Worm (Caenorhabditis elegans) whole organism, L2 larva: ENCODE results near the gene F54C9.7.

ENCODE experiments used
- C34F6.9 ChIP-seq: fragments of 150-350 bp; optimal IDR thresholded peaks from 2 replicates; lab custom pipeline; 2014; ENCODE audit warnings: missing biosample characterization, missing genetic modification characterization
- F13H6.1 ChIP-seq: sonication (generic microtip); optimal IDR thresholded peaks from 2 replicates; lab custom pipeline; 2016; ENCODE audit warnings: missing genetic modification characterization, missing compliant biosample characterization
- R02D3.7 ChIP-seq: fragments of 150-350 bp; optimal IDR thresholded peaks from 2 replicates; lab custom pipeline; 2014; ENCODE audit warnings: missing biosample characterization, missing genetic modification characterization
- Y55F3AM.14 ChIP-seq: fragments of 200-800 bp; sonication (Bioruptor generic); optimal IDR thresholded peaks from 2 replicates; lab custom pipeline; 2018; ENCODE audit warnings: mild to moderate bottlenecking, missing genetic modification characterization, missing compliant biosample characterization
- alr-1 ChIP-seq: fragments of 150-350 bp; optimal IDR thresholded peaks from 2 replicates; lab custom pipeline; 2014; ENCODE audit warnings: missing biosample characterization, missing genetic modification characterization
- aly-2 ChIP-seq: fragments of 150-350 bp; optimal IDR thresholded peaks from 2 replicates; lab custom pipeline; 2014; ENCODE audit warnings: missing biosample characterization, missing genetic modification characterization
- ama-1 ChIP-seq: fragments of 150-350 bp; optimal IDR thresholded peaks from 2 replicates; lab custom pipeline; 2018; ENCODE audit warnings: inconsistent platforms
- blmp-1 ChIP-seq: sonication (generic microtip); optimal IDR thresholded peaks from 2 replicates; lab custom pipeline; 2017; ENCODE audit warnings: missing genetic modification characterization, mild to moderate bottlenecking, missing compliant biosample characterization, antibody characterized with exemption, moderate library complexity; ENCODE audit not compliant: insufficient read depth
- ceh-16 ChIP-seq: fragments of 150-350 bp; optimal IDR thresholded peaks from 2 replicates; lab custom pipeline; 2014; ENCODE audit warnings: missing biosample characterization, missing genetic modification characterization
- ceh-82 ChIP-seq: fragments of 150-350 bp; optimal IDR thresholded peaks from 2 replicates; lab custom pipeline; 2014; ENCODE audit warnings: missing biosample characterization, missing genetic modification characterization
- crh-2 ChIP-seq: sonication (generic microtip); optimal IDR thresholded peaks from 2 replicates; lab custom pipeline; 2017; ENCODE audit warnings: missing biosample characterization, missing genetic modification characterization
- dmd-4 ChIP-seq: sonication (generic microtip); optimal IDR thresholded peaks from 2 replicates; lab custom pipeline; 2017; ENCODE audit warnings: missing biosample characterization, missing genetic modification characterization
- egl-27 ChIP-seq: sonication (generic microtip); optimal IDR thresholded peaks from 3 replicates; lab custom pipeline; 2017; ENCODE audit warnings: missing biosample characterization, missing genetic modification reagents, missing genetic modification characterization
- elt-1 ChIP-seq: fragments of 150-350 bp; optimal IDR thresholded peaks from 2 replicates; lab custom pipeline; 2014; ENCODE audit warnings: missing biosample characterization, missing genetic modification characterization
- elt-3 ChIP-seq: sonication (generic microtip); optimal IDR thresholded peaks from 2 replicates; lab custom pipeline; 2017; ENCODE audit warnings: missing biosample characterization, missing genetic modification characterization
- fos-1 ChIP-seq: fragments of 150-350 bp; optimal IDR thresholded peaks from 2 replicates; lab custom pipeline; 2014; ENCODE audit warnings: missing biosample characterization, missing genetic modification characterization
- gmeb-1 ChIP-seq: fragments of 150-350 bp; optimal IDR thresholded peaks from 2 replicates; lab custom pipeline; 2014; ENCODE audit warnings: missing biosample characterization, missing genetic modification characterization
- lin-11 ChIP-seq: fragments of 150-350 bp; sonication (generic microtip); optimal IDR thresholded peaks from 2 replicates; lab custom pipeline; 2014; ENCODE audit warnings: missing biosample characterization, missing genetic modification characterization, inconsistent platforms, mixed read lengths
- lin-13 ChIP-seq: fragments of 150-350 bp; optimal IDR thresholded peaks from 2 replicates; lab custom pipeline; 2014; ENCODE audit warnings: missing biosample characterization, missing genetic modification reagents, missing genetic modification characterization
- lin-39 ChIP-seq: fragments of 150-350 bp; optimal IDR thresholded peaks from 2 replicates; lab custom pipeline; 2014; ENCODE audit warnings: missing biosample characterization, missing genetic modification reagents, missing genetic modification characterization
- lsy-2 ChIP-seq, 2 experiments: fragments of 150-350 bp in 1 of 2; sonication (generic microtip) in 1 of 2; optimal IDR thresholded peaks; 2 replicates each; lab custom pipeline; 2014 to 2017; ENCODE audit warnings: missing biosample characterization in 2 of 2, missing genetic modification characterization in 2 of 2
- mbf-1 ChIP-seq: sonication (generic microtip); optimal IDR thresholded peaks from 2 replicates; lab custom pipeline; 2017; ENCODE audit warnings: missing biosample characterization, missing genetic modification characterization
- mdl-1 ChIP-seq, 2 experiments: fragments of 150-350 bp in 1 of 2; sonication (generic microtip) in 1 of 2; optimal IDR thresholded peaks; 2 replicates each; lab custom pipeline; 2017; ENCODE audit warnings: missing biosample characterization in 2 of 2, missing genetic modification characterization in 2 of 2
- nhr-11 ChIP-seq: fragments of 150-350 bp; optimal IDR thresholded peaks from 2 replicates; lab custom pipeline; 2014; ENCODE audit warnings: missing biosample characterization, missing genetic modification characterization
- nhr-12 ChIP-seq: fragments of 150-350 bp; optimal IDR thresholded peaks from 2 replicates; lab custom pipeline; 2014; ENCODE audit warnings: missing biosample characterization, missing genetic modification characterization
- nhr-129 ChIP-seq: fragments of 150-350 bp; optimal IDR thresholded peaks from 2 replicates; lab custom pipeline; 2014; ENCODE audit warnings: missing biosample characterization, missing genetic modification characterization
- nhr-23 ChIP-seq: fragments of 150-350 bp; optimal IDR thresholded peaks from 2 replicates; lab custom pipeline; 2014; ENCODE audit warnings: missing biosample characterization, missing genetic modification reagents, missing genetic modification characterization
- nhr-25 ChIP-seq: fragments of 150-350 bp; sonication (generic microtip); optimal IDR thresholded peaks from 3 replicates; lab custom pipeline; 2014; ENCODE audit warnings: missing biosample characterization, missing genetic modification characterization
- nhr-77 ChIP-seq: fragments of 150-350 bp; optimal IDR thresholded peaks from 2 replicates; lab custom pipeline; 2014; ENCODE audit warnings: missing biosample characterization, missing genetic modification characterization
- peb-1 ChIP-seq: fragments of 150-350 bp; optimal IDR thresholded peaks from 2 replicates; lab custom pipeline; 2014; ENCODE audit warnings: missing biosample characterization, missing genetic modification characterization
- sem-4 ChIP-seq: fragments of 150-350 bp; optimal IDR thresholded peaks from 2 replicates; lab custom pipeline; 2014; ENCODE audit warnings: missing biosample characterization, missing genetic modification reagents, missing genetic modification characterization
- skn-1 ChIP-seq: sonication (generic microtip); optimal IDR thresholded peaks from 2 replicates; lab custom pipeline; 2017; ENCODE audit warnings: missing biosample characterization, missing genetic modification characterization
- sma-3 ChIP-seq: sonication (generic microtip); optimal IDR thresholded peaks from 2 replicates; lab custom pipeline; 2016; ENCODE audit warnings: missing genetic modification reagents, missing genetic modification characterization, missing compliant biosample characterization
- sma-9 ChIP-seq, 2 experiments: fragments of 150-350 bp in 1 of 2; sonication (generic microtip) in 1 of 2; optimal IDR thresholded peaks; 2 replicates each; lab custom pipeline; 2014 to 2016; ENCODE audit warnings: missing genetic modification characterization in 2 of 2, mild to moderate bottlenecking in 1 of 2, missing biosample characterization in 1 of 2, missing compliant biosample characterization in 1 of 2, missing genetic modification reagents in 1 of 2, moderate library complexity in 1 of 2
- snpc-4 ChIP-seq: fragments of 150-350 bp; optimal IDR thresholded peaks from 2 replicates; lab custom pipeline; 2014; ENCODE audit warnings: missing biosample characterization, missing genetic modification characterization
- unc-39 ChIP-seq: fragments of 150-350 bp; optimal IDR thresholded peaks from 2 replicates; lab custom pipeline; 2014; ENCODE audit warnings: missing biosample characterization, missing genetic modification characterization
- unc-55 ChIP-seq: fragments of 150-350 bp; sonication (generic microtip); optimal IDR thresholded peaks from 3 replicates; lab custom pipeline; 2014; ENCODE audit warnings: missing biosample characterization, missing genetic modification reagents, missing genetic modification characterization
- unc-62 ChIP-seq: fragments of 150-350 bp; optimal IDR thresholded peaks from 2 replicates; lab custom pipeline; 2014; ENCODE audit warnings: missing biosample characterization, missing genetic modification reagents, missing genetic modification characterization
- zag-1 ChIP-seq: fragments of 150-350 bp; optimal IDR thresholded peaks from 2 replicates; lab custom pipeline; 2014; ENCODE audit warnings: missing biosample characterization, missing genetic modification characterization
- ztf-1 ChIP-seq: fragments of 200-800 bp; sonication (Bioruptor generic); conservative IDR thresholded peaks from 2 replicates; pipeline ENCODE4 v1.3.6; 2022; ENCODE audit warnings: missing genetic modification characterization, missing compliant biosample characterization
- ztf-11 ChIP-seq: sonication (generic microtip); optimal IDR thresholded peaks from 2 replicates; lab custom pipeline; 2017; ENCODE audit warnings: missing biosample characterization, missing genetic modification characterization
- ztf-4 ChIP-seq: fragments of 150-350 bp; optimal IDR thresholded peaks from 2 replicates; lab custom pipeline; 2014; ENCODE audit warnings: missing biosample characterization, missing genetic modification characterization

Gene F54C9.7

ce11 chrII:8577509-8578099, 4.5 kb downstream of the F54C9.7 start, which contains the start of gene F54C9.9:
Gene F54C9.9 (plus strand): TSS chrII:8578049.
- TF ChIP-seq lin-39 (tag; lab: Kevin White, UChicago) (no peak), nhr-11 (no peak), mdl-1 (tag; optimal IDR thresholded peaks at IDR 0.05; lab: Kevin White, UChicago) (no peak), nhr-25 (tag; lab: Kevin White, UChicago) (peak; percentile 79), unc-55 (peak; percentile 45), elt-3 (no peak), gmeb-1 (peak; percentile 64), Y55F3AM.14 (GFP tag; lab: Kevin White, UChicago) (no peak), egl-27 (tag; lab: Kevin White, UChicago) (no peak), crh-2 (tag; lab: Kevin White, UChicago) (peak; percentile 42), unc-62 (GFP tag; lab: Kevin White, UChicago) (no peak), C34F6.9 (peak; percentile 66), R02D3.7 (tag; lab: Kevin White, UChicago) (no peak), elt-1 (tag; lab: Kevin White, UChicago) (no peak), ama-1 (lab: Kevin White, UChicago) (no peak), F13H6.1 (tag; lab: Kevin White, UChicago) (no peak), peb-1 (tag; lab: Kevin White, UChicago) (no peak), ztf-11 (tag; lab: Kevin White, UChicago) (no peak), mbf-1 (no peak), blmp-1 (no peak), nhr-12 (no peak), ceh-82 (no peak), aly-2 (tag; lab: Kevin White, UChicago) (no peak), skn-1 (tag; lab: Kevin White, UChicago) (no peak), lin-13 (GFP tag; lab: Kevin White, UChicago) (no peak), lsy-2 (tag; optimal IDR thresholded peaks at IDR 0.05; lab: Kevin White, UChicago) (peak in 1 of 2 experiments; percentile 60), nhr-129 (no peak), ztf-1 (GFP tag; lab: Robert Waterston, UW) (no peak), snpc-4 (tag; lab: Kevin White, UChicago) (no peak), zag-1 (tag; lab: Kevin White, UChicago) (no peak), lin-11 (no peak), sem-4 (no peak), nhr-77 (no peak)
- TF ChIP-seq, all 48 proteins: peak for 6

DNA sequence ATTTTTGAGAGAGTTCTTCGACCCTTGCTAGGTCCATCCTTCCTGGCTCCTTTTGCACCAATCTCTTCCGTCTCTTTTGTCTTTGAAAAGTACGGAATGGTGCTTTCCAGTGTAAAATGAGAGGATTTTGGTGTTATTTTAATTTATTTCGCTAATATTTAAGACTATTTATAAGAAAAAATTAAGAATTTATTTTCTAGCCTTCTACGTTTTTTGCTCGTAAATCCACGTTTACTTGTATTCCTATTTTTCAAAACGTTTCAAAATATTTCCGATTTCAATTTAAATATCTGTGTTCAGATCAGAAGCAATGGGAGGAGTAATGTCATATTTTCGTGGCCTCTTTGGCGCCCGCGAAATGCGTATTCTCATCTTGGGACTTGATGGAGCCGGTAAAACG, 8.6 kb downstream of the F54C9.7 start, which contains the start of gene arl-1:
Gene arl-1 (plus strand): TSS at position 301 of the 400 bp plus-strand sequence.
- TF ChIP-seq snpc-4 (tag; lab: Kevin White, UChicago) (no peak), sma-3 (GFP tag; lab: Kevin White, UChicago) (no peak), dmd-4 (tag; lab: Kevin White, UChicago) (no peak), lin-39 (tag; lab: Kevin White, UChicago) (no peak), sma-9 (GFP tag; optimal IDR thresholded peaks at IDR 0.05; lab: Kevin White, UChicago) (no peak), sma-9 (tag; optimal IDR thresholded peaks at IDR 0.05; lab: Kevin White, UChicago) (no peak), ceh-82 (no peak), skn-1 (tag; lab: Kevin White, UChicago) (no peak), ama-1 (lab: Kevin White, UChicago) (no peak), C34F6.9 (no peak), nhr-23 (tag; lab: Kevin White, UChicago) (no peak), elt-3 (no peak), unc-39 (tag; lab: Kevin White, UChicago) (no peak), unc-62 (GFP tag; lab: Kevin White, UChicago) (no peak), nhr-11 (no peak), peb-1 (tag; lab: Kevin White, UChicago) (no peak), ceh-16 (tag; lab: Kevin White, UChicago) (no peak), aly-2 (tag; lab: Kevin White, UChicago) (no peak)

DNA sequence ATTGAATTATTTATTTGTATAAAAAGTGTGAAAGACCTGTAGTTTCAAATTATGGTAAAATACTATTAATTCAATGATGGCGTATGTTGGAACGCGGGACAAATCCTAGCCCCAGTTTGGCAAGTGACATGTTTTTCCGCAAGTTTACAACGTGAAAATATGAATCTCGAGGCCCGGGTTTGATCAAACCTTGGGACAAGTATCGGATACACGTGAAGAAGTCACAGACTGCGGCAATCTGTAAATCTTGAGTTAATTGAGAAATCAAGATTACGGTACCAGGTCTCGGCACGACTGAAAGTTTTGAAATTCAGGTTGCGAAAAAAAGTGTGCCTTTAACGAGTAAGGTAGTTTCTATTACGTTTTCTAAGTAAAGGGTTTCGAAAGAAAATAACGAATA, 9.9 kb downstream of the F54C9.7 start:
- TF ChIP-seq fos-1 (tag; lab: Kevin White, UChicago): no peak
- TF ChIP-seq ztf-11 (tag; lab: Kevin White, UChicago): no peak
- no peak for TF ChIP-seq ztf-4 (tag; lab: Kevin White, UChicago)
- TF ChIP-seq nhr-12: no peak
- no peak for TF ChIP-seq peb-1 (tag; lab: Kevin White, UChicago)
- no peak for TF ChIP-seq aly-2 (tag; lab: Kevin White, UChicago)
- no peak for TF ChIP-seq alr-1 (tag; lab: Kevin White, UChicago)
- TF ChIP-seq unc-55: no peak
- TF ChIP-seq ztf-1 (GFP tag; lab: Robert Waterston, UW): no peak
- TF ChIP-seq elt-1 (tag; lab: Kevin White, UChicago): no peak
